Fruit fly (Drosophila melanogaster) whole organism, embryonic: ENCODE measurements around the gene Lgr1.

Source experiments
- Ada2b ChIP-seq: fragments of 200-800 bp; sonication (Bioruptor generic); IDR thresholded peaks from 2 replicates; pipeline ENCODE4 v1.3.6; 2022; ENCODE audit warnings: missing biosample characterization, missing genetic modification characterization
- Bgb ChIP-seq: fragments of 200-800 bp; sonication (Bioruptor generic); IDR thresholded peaks from 2 replicates; pipeline ENCODE4 v1.3.6; 2022; ENCODE audit warnings: missing biosample characterization, missing genetic modification characterization; ENCODE audit not compliant: partially characterized antibody
- Blimp-1 ChIP-seq: fragments of 200-800 bp; sonication (Bioruptor generic); optimal IDR thresholded peaks from 3 replicates; lab custom pipeline; 2018; ENCODE audit warnings: missing biosample characterization, missing genetic modification characterization, mild to moderate bottlenecking, moderate library complexity, missing genetic modification reagents
- CG10147 ChIP-seq: fragments of 200-800 bp; sonication (Bioruptor generic); optimal IDR thresholded peaks from 2 replicates; lab custom pipeline; 2019; ENCODE audit warnings: missing biosample characterization, mild to moderate bottlenecking, missing genetic modification characterization, moderate library complexity
- CG10267 ChIP-seq: fragments of 200-800 bp; sonication (Bioruptor generic); optimal IDR thresholded peaks from 2 replicates; lab custom pipeline; 2018; ENCODE audit warnings: missing biosample characterization, mild to moderate bottlenecking, missing genetic modification characterization, moderate library complexity
- CG11085 ChIP-seq: fragments of 200-800 bp; sonication (Bioruptor generic); IDR thresholded peaks from 2 replicates; pipeline ENCODE4 v1.3.6; 2022; ENCODE audit warnings: missing biosample characterization, missing genetic modification characterization
- CG13424 ChIP-seq: fragments of 200-800 bp; sonication (Bioruptor generic); optimal IDR thresholded peaks from 2 replicates; lab custom pipeline; 2019; ENCODE audit warnings: missing biosample characterization, mild to moderate bottlenecking, missing genetic modification characterization, moderate library complexity
- CG13624 ChIP-seq: fragments of 200-800 bp; sonication (Bioruptor generic); optimal IDR thresholded peaks from 2 replicates; lab custom pipeline; 2016; ENCODE audit warnings: missing biosample characterization, missing genetic modification characterization
- CG16863 ChIP-seq: fragments of 200-800 bp; sonication (Bioruptor generic); optimal IDR thresholded peaks from 3 replicates; lab custom pipeline; 2016; ENCODE audit warnings: missing biosample characterization, missing genetic modification characterization
- CG17568 ChIP-seq: fragments of 200-800 bp; sonication (Bioruptor generic); optimal IDR thresholded peaks from 2 replicates; lab custom pipeline; 2018; ENCODE audit warnings: missing biosample characterization, mild to moderate bottlenecking, missing genetic modification characterization, moderate library complexity
- CG17829 ChIP-seq: fragments of 200-800 bp; optimal IDR thresholded peaks from 2 replicates; lab custom pipeline; 2019; ENCODE audit warnings: missing biosample characterization, mild to moderate bottlenecking, missing genetic modification characterization, moderate library complexity
- CG18011 ChIP-seq: fragments of 200-800 bp; sonication (Bioruptor generic); optimal IDR thresholded peaks from 2 replicates; lab custom pipeline; 2017; ENCODE audit warnings: missing biosample characterization, missing genetic modification characterization, mild to moderate bottlenecking, moderate library complexity, missing genotype
- CG32772 ChIP-seq: fragments of 200-800 bp; sonication (Bioruptor generic); IDR thresholded peaks from 2 replicates; pipeline ENCODE4 v1.3.6; 2022; ENCODE audit warnings: missing biosample characterization, missing genetic modification characterization
- CG4404 ChIP-seq: fragments of 200-800 bp; sonication (Bioruptor generic); IDR thresholded peaks from 2 replicates; pipeline ENCODE4 v1.3.6; 2022; ENCODE audit warnings: missing biosample characterization, missing genetic modification characterization
- CG6254 ChIP-seq: fragments of 200-800 bp; sonication (Bioruptor generic); optimal IDR thresholded peaks from 3 replicates; lab custom pipeline; 2017; ENCODE audit warnings: mild to moderate bottlenecking, missing biosample characterization, missing genetic modification reagents, missing genetic modification characterization
- CG6683 ChIP-seq: fragments of 200-800 bp; sonication (Bioruptor generic); optimal IDR thresholded peaks from 2 replicates; lab custom pipeline; 2017; ENCODE audit warnings: missing biosample characterization, mild to moderate bottlenecking, missing genetic modification characterization, missing genetic modification reagents
- CG8290 ChIP-seq, 3 experiments: fragments of 200-800 bp; sonication (Bioruptor generic); optimal IDR thresholded peaks; 2 replicates each; lab custom pipeline; 2016 to 2019; ENCODE audit warnings: missing biosample characterization in 3 of 3, missing genetic modification characterization in 3 of 3, mild to moderate bottlenecking in 2 of 3, moderate library complexity in 1 of 3
- CG8944 ChIP-seq: fragments of 200-800 bp; sonication (Bioruptor generic); optimal IDR thresholded peaks from 3 replicates; lab custom pipeline; 2016; ENCODE audit warnings: missing biosample characterization, missing genetic modification characterization
- CG9876 ChIP-seq: fragments of 200-800 bp; sonication (Bioruptor generic); optimal IDR thresholded peaks from 2 replicates; lab custom pipeline; 2016; ENCODE audit warnings: missing biosample characterization, missing genetic modification characterization
- Camta ChIP-seq: fragments of 200-800 bp; sonication (Bioruptor generic); optimal IDR thresholded peaks from 2 replicates; lab custom pipeline; 2016; ENCODE audit warnings: missing biosample characterization, missing genetic modification characterization
- D ChIP-seq, 2 experiments: fragments of 200-800 bp in 1 of 2; fragments of >200 bp in 1 of 2; sonication (Bioruptor generic) in 1 of 2; optimal IDR thresholded peaks; 2 replicates in 1 of 2; 3 replicates in 1 of 2; lab custom pipeline; 2017; ENCODE audit warnings: mild to moderate bottlenecking in 1 of 2, missing biosample characterization in 1 of 2, missing genetic modification characterization in 1 of 2, missing genetic modification reagents in 1 of 2
- Dbx ChIP-seq: fragments of 200-800 bp; sonication (Bioruptor generic); IDR thresholded peaks from 3 replicates; pipeline ENCODE4 v1.3.6; 2022; ENCODE audit warnings: missing biosample characterization, missing genetic modification characterization
- Fer2 ChIP-seq: fragments of 200-800 bp; sonication (Bioruptor generic); optimal IDR thresholded peaks from 2 replicates; lab custom pipeline; 2018; ENCODE audit warnings: missing biosample characterization, mild to moderate bottlenecking, missing genetic modification characterization, moderate library complexity
- H15 ChIP-seq: fragments of 200-800 bp; sonication (Bioruptor generic); IDR thresholded peaks from 3 replicates; pipeline ENCODE4 v1.3.6; 2022; ENCODE audit warnings: missing biosample characterization, missing genetic modification characterization
- NFAT ChIP-seq: fragments of 200-800 bp; sonication (Bioruptor generic); IDR thresholded peaks from 2 replicates; pipeline ENCODE4 v1.3.6; 2022; ENCODE audit warnings: missing biosample characterization, missing genetic modification characterization
- NfI ChIP-seq: fragments of 200-800 bp; sonication (Bioruptor generic); optimal IDR thresholded peaks from 3 replicates; lab custom pipeline; 2018; ENCODE audit warnings: missing biosample characterization, mild to moderate bottlenecking, missing genetic modification characterization, moderate library complexity
- Six4 ChIP-seq: fragments of 200-800 bp; sonication (Bioruptor generic); optimal IDR thresholded peaks from 2 replicates; lab custom pipeline; 2016; ENCODE audit warnings: missing biosample characterization, missing genetic modification characterization
- Tbp ChIP-seq: fragments of >200 bp; optimal IDR thresholded peaks from 2 replicates; lab custom pipeline; 2018; ENCODE audit warnings: missing biosample characterization, missing genetic modification characterization
- abd-A ChIP-seq: fragments of 200-800 bp; sonication (Bioruptor generic); optimal IDR thresholded peaks from 3 replicates; lab custom pipeline; 2019; ENCODE audit warnings: missing biosample characterization, mild to moderate bottlenecking, missing genetic modification characterization, moderate library complexity
- ash1 ChIP-seq: fragments of 200-800 bp; sonication (Bioruptor generic); optimal IDR thresholded peaks from 2 replicates; lab custom pipeline; 2018; ENCODE audit warnings: missing biosample characterization, mild to moderate bottlenecking, missing genetic modification characterization
- crp ChIP-seq, 2 experiments: fragments of 200-800 bp; sonication (Bioruptor generic); optimal IDR thresholded peaks; 2 replicates in 1 of 2; 3 replicates in 1 of 2; lab custom pipeline; 2017; ENCODE audit warnings: missing biosample characterization in 2 of 2, missing genetic modification characterization in 2 of 2, mild to moderate bottlenecking in 1 of 2, moderate library complexity in 1 of 2
- dmrt11E ChIP-seq: fragments of 200-800 bp; sonication (Bioruptor generic); optimal IDR thresholded peaks from 3 replicates; lab custom pipeline; 2018; ENCODE audit warnings: missing biosample characterization, mild to moderate bottlenecking, missing genetic modification characterization, moderate library complexity
- dysf ChIP-seq: fragments of 200-800 bp; sonication (Bioruptor generic); IDR thresholded peaks from 3 replicates; pipeline ENCODE4 v1.3.6; 2022; ENCODE audit warnings: missing biosample characterization, missing genetic modification characterization
- eve ChIP-seq, 2 experiments: fragments of >200 bp; optimal IDR thresholded peaks; 2 replicates each; lab custom pipeline; 2017; ENCODE audit warnings: missing biosample characterization in 2 of 2, missing genetic modification characterization in 2 of 2
- fd3F ChIP-seq: fragments of 200-800 bp; sonication (Bioruptor generic); optimal IDR thresholded peaks from 2 replicates; lab custom pipeline; 2018; ENCODE audit warnings: missing biosample characterization, mild to moderate bottlenecking, missing genetic modification characterization, moderate library complexity
- gcm ChIP-seq: fragments of 200-800 bp; sonication (Bioruptor generic); optimal IDR thresholded peaks from 2 replicates; lab custom pipeline; 2019; ENCODE audit warnings: missing biosample characterization, mild to moderate bottlenecking, missing genetic modification characterization, moderate library complexity
- gcm2 ChIP-seq: fragments of 200-800 bp; sonication (Bioruptor generic); optimal IDR thresholded peaks from 2 replicates; lab custom pipeline; 2016; ENCODE audit warnings: missing biosample characterization, missing genetic modification characterization
- lab ChIP-seq: fragments of 200-800 bp; sonication (Bioruptor generic); optimal IDR thresholded peaks from 3 replicates; lab custom pipeline; 2017; ENCODE audit warnings: missing biosample characterization, missing genetic modification characterization, mild to moderate bottlenecking, moderate library complexity, missing genetic modification reagents
- lilli ChIP-seq: fragments of 200-800 bp; sonication (Bioruptor generic); optimal IDR thresholded peaks from 3 replicates; lab custom pipeline; 2016; ENCODE audit warnings: missing biosample characterization, missing genetic modification characterization
- mld ChIP-seq: fragments of 200-800 bp; sonication (Bioruptor generic); IDR thresholded peaks from 3 replicates; pipeline ENCODE4 v1.3.6; 2022; ENCODE audit warnings: missing biosample characterization, missing genetic modification characterization; ENCODE audit not compliant: partially characterized antibody
- onecut ChIP-seq: fragments of 200-800 bp; sonication (Bioruptor generic); IDR thresholded peaks from 2 replicates; pipeline ENCODE4 v1.3.6; 2022; ENCODE audit warnings: missing biosample characterization, missing genetic modification characterization
- sens ChIP-seq: fragments of 200-800 bp; sonication (Bioruptor generic); peaks from one replicate; lab custom pipeline; 2016; ENCODE audit warnings: missing biosample characterization, missing genetic modification characterization
- sim ChIP-seq: fragments of 200-800 bp; sonication (Bioruptor generic); IDR thresholded peaks from 2 replicates; pipeline ENCODE4 v1.3.6; 2022; ENCODE audit warnings: missing biosample characterization, missing genetic modification characterization
- slp2 ChIP-seq: fragments of 200-800 bp; sonication (Bioruptor generic); optimal IDR thresholded peaks from 2 replicates; lab custom pipeline; 2016; ENCODE audit warnings: missing biosample characterization, missing genetic modification characterization
- sob ChIP-seq: fragments of 200-800 bp; sonication (Bioruptor generic); IDR thresholded peaks from 2 replicates; pipeline ENCODE4 v1.3.6; 2022; ENCODE audit warnings: missing biosample characterization, missing genetic modification characterization
- stc ChIP-seq: fragments of 200-800 bp; sonication (Bioruptor generic); IDR thresholded peaks from 2 replicates; pipeline ENCODE4 v1.3.6; 2022; ENCODE audit warnings: missing biosample characterization, missing genetic modification characterization
- stwl ChIP-seq: fragments of 200-800 bp; sonication (Bioruptor generic); optimal IDR thresholded peaks from 3 replicates; lab custom pipeline; 2018; ENCODE audit warnings: missing biosample characterization, mild to moderate bottlenecking, missing genetic modification characterization, moderate library complexity
- tap ChIP-seq: fragments of 200-800 bp; optimal IDR thresholded peaks from 3 replicates; lab custom pipeline; 2019; ENCODE audit warnings: missing biosample characterization, mild to moderate bottlenecking, missing genetic modification characterization, moderate library complexity
- vvl ChIP-seq: fragments of 200-800 bp; sonication (Bioruptor generic); IDR thresholded peaks from 2 replicates; pipeline ENCODE4 v1.3.6; 2022; ENCODE audit warnings: missing biosample characterization, missing genetic modification characterization

Gene Lgr1

DNA sequence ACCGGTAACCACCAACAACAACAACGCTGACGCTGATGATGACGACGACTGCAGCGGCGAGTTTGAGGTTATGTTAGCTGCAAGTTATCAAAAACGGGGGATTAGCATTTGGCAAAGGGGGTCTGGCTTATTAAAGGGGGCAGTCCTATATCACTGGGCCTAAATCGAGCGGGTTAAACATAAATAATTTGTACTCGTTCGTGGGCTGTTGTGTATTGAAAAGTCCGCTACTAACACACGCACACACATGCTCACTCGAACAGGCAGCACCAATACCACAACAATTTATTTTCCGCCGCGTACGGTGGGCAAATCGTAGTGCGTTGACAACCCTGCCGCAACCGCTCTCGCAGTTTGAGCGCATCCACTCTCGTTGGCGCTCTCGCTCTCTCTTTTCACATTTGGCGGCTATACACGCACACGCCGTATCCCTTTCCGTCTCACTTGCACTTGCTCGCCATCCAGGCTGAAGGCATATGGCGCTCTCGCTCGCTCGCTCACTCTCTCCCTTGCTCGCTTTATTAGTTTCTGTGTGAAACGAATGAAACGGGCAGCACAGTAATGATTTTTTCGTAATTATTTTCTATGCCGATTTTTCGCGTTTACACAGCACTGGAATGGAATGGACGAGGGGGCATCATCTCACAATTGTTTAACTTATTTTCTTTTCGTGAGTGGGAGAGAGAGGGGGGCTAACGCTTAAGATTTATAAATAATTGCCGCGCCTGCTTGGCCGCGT is 8.6 kb upstream of the Lgr1 start (continued):
- no peak for TF ChIP-seq Dbx (GFP tag; lab: Robert Waterston, UW)
- TF ChIP-seq CG16863 (GFP tag; lab: Kevin White, UChicago): peak; percentile 36
- no peak for TF ChIP-seq CG4404
- TF ChIP-seq Camta (GFP tag; lab: Kevin White, UChicago): no peak
- TF ChIP-seq Blimp-1: peak; percentile 15
- peak; percentile 66 for TF ChIP-seq CG13624 (GFP tag; lab: Kevin White, UChicago)
- no peak for TF ChIP-seq fd3F (GFP tag; lab: Kevin White, UChicago)
- TF ChIP-seq CG11085 (GFP tag; lab: Robert Waterston, UW): no peak
- TF ChIP-seq CG13424 (tag; lab: Kevin White, UChicago): no peak
- no peak for TF ChIP-seq NfI
- peak; percentile 57 for TF ChIP-seq CG10267 (tag; lab: Kevin White, UChicago)
- TF ChIP-seq CG6683 (GFP tag; lab: Kevin White, UChicago): no peak
- TF ChIP-seq CG9876 (GFP tag; lab: Kevin White, UChicago): no peak
- peak; percentile 19 for TF ChIP-seq lilli
- TF ChIP-seq Six4: no peak
- no peak for TF ChIP-seq Fer2 (tag; lab: Kevin White, UChicago)
- TF ChIP-seq stwl (tag; lab: Kevin White, UChicago): peak; percentile 46
- TF ChIP-seq CG32772 (GFP tag; lab: Robert Waterston, UW): no peak
- TF ChIP-seq ash1 (GFP tag; lab: Kevin White, UChicago): peak; percentile 27
- no peak for TF ChIP-seq NFAT (GFP tag; lab: Robert Waterston, UW)
- peak; percentile 22 for TF ChIP-seq CG17829 (tag; lab: Kevin White, UChicago)
- TF ChIP-seq CG8944: no peak
- no peak for TF ChIP-seq dysf (GFP tag; lab: Robert Waterston, UW)
- TF ChIP-seq Bgb (GFP tag; lab: Robert Waterston, UW): no peak
- no peak for TF ChIP-seq CG6254 (GFP tag; lab: Kevin White, UChicago)
- TF ChIP-seq stc (GFP tag; lab: Robert Waterston, UW): no peak
- peak; percentile 5 for TF ChIP-seq gcm2
- peak; percentile 8 for TF ChIP-seq CG10147 (GFP tag; lab: Kevin White, UChicago)
- no peak for TF ChIP-seq CG18011 (GFP tag; lab: Kevin White, UChicago)
- no peak for TF ChIP-seq CG8290 (GFP tag; optimal IDR thresholded peaks at IDR 0.05; lab: Kevin White, UChicago)
- peak in 1 of 2 experiments; percentile 76 for TF ChIP-seq CG8290 (tag; optimal IDR thresholded peaks at IDR 0.05; lab: Kevin White, UChicago)
- TF ChIP-seq crp (GFP tag; optimal IDR thresholded peaks at IDR 0.05; lab: Kevin White, UChicago): no peak
- peak; percentile 62 for TF ChIP-seq lab (GFP tag; lab: Kevin White, UChicago)
- TF ChIP-seq D (optimal IDR thresholded peaks at IDR 0.05; lab: Kevin White, UChicago): no peak
- no peak for TF ChIP-seq D (GFP tag; optimal IDR thresholded peaks at IDR 0.05; lab: Kevin White, UChicago)
- no peak for TF ChIP-seq sob (GFP tag; lab: Robert Waterston, UW)
- no peak for TF ChIP-seq H15 (GFP tag; lab: Robert Waterston, UW)
- peak; percentile 65; the same call in 1 of the 2 replicates for TF ChIP-seq onecut (GFP tag; lab: Robert Waterston, UW)
- no peak for TF ChIP-seq Ada2b (GFP tag; lab: Robert Waterston, UW)
- peak; percentile 94 for TF ChIP-seq abd-A (tag; lab: Kevin White, UChicago)
- peak; percentile 79 for TF ChIP-seq sens (GFP tag; lab: Kevin White, UChicago)
- peak; percentile 7 for TF ChIP-seq gcm
- TF ChIP-seq mld (GFP tag; lab: Robert Waterston, UW): no peak
- TF ChIP-seq slp2 (GFP tag; lab: Kevin White, UChicago): no peak
- no peak for TF ChIP-seq CG17568 (GFP tag; lab: Kevin White, UChicago)
- TF ChIP-seq sim: no peak
- TF ChIP-seq dmrt11E (tag; lab: Kevin White, UChicago): no peak
- TF ChIP-seq tap (tag; lab: Kevin White, UChicago): peak; percentile 10
- TF ChIP-seq eve (GFP tag; optimal IDR thresholded peaks at IDR 0.05; lab: Kevin White, UChicago): no peak
- no peak for TF ChIP-seq vvl (GFP tag; lab: Robert Waterston, UW)
- TF ChIP-seq Tbp (GFP tag; lab: Kevin White, UChicago): no peak
